Worm (Caenorhabditis elegans) whole organism, late embryonic: ENCODE data around the gene F47C12.8.

Experiments used
- T23F11.4 ChIP-seq: fragments of 200-800 bp; sonication (Bioruptor generic); optimal IDR thresholded peaks from 2 replicates; lab custom pipeline; 2018; ENCODE audit warnings: mild to moderate bottlenecking, missing genetic modification characterization, missing compliant biosample characterization
- ama-1 ChIP-seq: fragments of 150-350 bp; optimal IDR thresholded peaks from 2 replicates; lab custom pipeline; 2014
- ceh-31 ChIP-seq: sonication (generic microtip); optimal IDR thresholded peaks from 2 replicates; lab custom pipeline; 2016; ENCODE audit warnings: missing genetic modification characterization, missing compliant biosample characterization
- ceh-9 ChIP-seq: sonication (generic microtip); optimal IDR thresholded peaks from 2 replicates; lab custom pipeline; 2016; ENCODE audit warnings: mild to moderate bottlenecking, missing genetic modification characterization, inconsistent platforms, missing compliant biosample characterization
- fkh-10 ChIP-seq: fragments of 150-350 bp; optimal IDR thresholded peaks from 2 replicates; lab custom pipeline; 2014; ENCODE audit warnings: missing biosample characterization, missing genetic modification reagents, missing genetic modification characterization
- pha-4 ChIP-seq: fragments of 150-350 bp; optimal IDR thresholded peaks from 2 replicates; lab custom pipeline; 2018; ENCODE audit warnings: missing biosample characterization, missing genetic modification reagents, missing genetic modification characterization
- sox-4 ChIP-seq: sonication (generic microtip); optimal IDR thresholded peaks from 2 replicates; lab custom pipeline; 2017; ENCODE audit warnings: mild to moderate bottlenecking, missing genetic modification characterization, inconsistent platforms, missing compliant biosample characterization

- TF ChIP-seq ceh-31 (no peak), sox-4 (tag; lab: Kevin White, UChicago) (no peak), ceh-9 (tag; lab: Kevin White, UChicago) (no peak), fkh-10 (no peak), pha-4 (tag; lab: Kevin White, UChicago) (no peak), ama-1 (lab: Kevin White, UChicago) (no peak), T23F11.4 (GFP tag; lab: Kevin White, UChicago) (no peak)
Observed at ce11 chrIV:4030917-4031599, 32.6 kb upstream of the F47C12.8 start.
